Worm (Caenorhabditis elegans): ENCODE results near the gene F28C1.1.

The F28C1.1 gene

DNA sequence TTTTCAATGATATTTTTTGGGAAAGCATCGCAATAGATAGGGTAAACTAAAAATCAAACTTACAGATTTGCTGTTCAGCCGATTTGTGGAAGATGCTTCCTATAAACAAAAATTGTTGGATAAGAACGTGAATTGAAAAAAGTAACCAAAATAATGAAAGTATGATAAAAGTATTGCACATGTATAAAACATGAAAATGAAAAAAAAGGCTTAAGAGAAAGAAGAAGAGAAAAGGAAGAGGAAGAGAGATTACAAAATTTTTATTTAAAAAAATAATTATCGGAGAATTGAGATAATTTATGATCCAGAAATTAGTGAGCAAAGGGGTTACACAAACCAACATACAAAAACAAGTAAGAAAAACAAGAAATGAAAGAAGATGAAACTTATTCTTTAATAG is 9.2 kb upstream of the F28C1.1 start, which contains the start of gene pals-37:
Gene pals-37, minus strand, starts transcription at position 101 of the 400 bp plus-strand sequence.
- no peak for TF ChIP-seq scrt-1 (GFP tag; IDR thresholded peaks at IDR 0.05)

- TF ChIP-seq B0310.2 (tag; optimal IDR thresholded peaks at IDR 0.05) (no peak), tbx-37 (GFP tag; conservative IDR thresholded peaks at IDR 0.05) (no peak), F13C5.2 (tag; optimal IDR thresholded peaks at IDR 0.05) (no peak), aly-1 (tag; optimal IDR thresholded peaks at IDR 0.05) (no peak), hnd-1 (tag; optimal IDR thresholded peaks at IDR 0.05) (no peak), hmg-4 (GFP tag; optimal IDR thresholded peaks at IDR 0.05) (no peak), tra-4 (tag; optimal IDR thresholded peaks at IDR 0.05) (no peak), pes-1 (GFP tag; IDR thresholded peaks at IDR 0.05) (no peak), ceh-36 (tag; optimal IDR thresholded peaks at IDR 0.05) (no peak), tbx-11 (GFP tag; IDR thresholded peaks at IDR 0.05) (no peak), sea-1 (GFP tag; conservative IDR thresholded peaks at IDR 0.05) (no peak), scrt-1 (GFP tag; IDR thresholded peaks at IDR 0.05) (no peak), flt-1 (GFP tag; IDR thresholded peaks at IDR 0.05) (no peak), ama-1 (optimal IDR thresholded peaks at IDR 0.05) (no peak), ceh-13 (GFP tag; optimal IDR thresholded peaks at IDR 0.05) (no peak)
These were observed 6.9 kb upstream of the F28C1.1 start, which contains the start of gene pals-39 for ce11 chrV:12443754-12444153. Gene pals-39 (minus strand): TSS chrV:12443854.

- no peak for TF ChIP-seq sea-1 (GFP tag; conservative IDR thresholded peaks at IDR 0.05)
- TF ChIP-seq scrt-1 (GFP tag; IDR thresholded peaks at IDR 0.05), result no peak
- TF ChIP-seq tbx-11 (GFP tag; IDR thresholded peaks at IDR 0.05), result no peak
- no peak for TF ChIP-seq aly-1 (tag; optimal IDR thresholded peaks at IDR 0.05)
- no peak for TF ChIP-seq hmg-4 (GFP tag; optimal IDR thresholded peaks at IDR 0.05)
- TF ChIP-seq pes-1 (GFP tag; IDR thresholded peaks at IDR 0.05), result no peak
- TF ChIP-seq flt-1 (GFP tag; IDR thresholded peaks at IDR 0.05), result no peak
- TF ChIP-seq ceh-36 (tag; optimal IDR thresholded peaks at IDR 0.05), result no peak
- no peak for TF ChIP-seq B0310.2 (tag; optimal IDR thresholded peaks at IDR 0.05)
- no peak for TF ChIP-seq F13C5.2 (tag; optimal IDR thresholded peaks at IDR 0.05)
- no peak for TF ChIP-seq ama-1 (optimal IDR thresholded peaks at IDR 0.05)
- no peak for TF ChIP-seq tbx-37 (GFP tag; conservative IDR thresholded peaks at IDR 0.05)
- no peak for TF ChIP-seq ceh-13 (GFP tag; optimal IDR thresholded peaks at IDR 0.05)
- no peak for TF ChIP-seq tra-4 (tag; optimal IDR thresholded peaks at IDR 0.05)
- TF ChIP-seq ets-7 (tag; optimal IDR thresholded peaks at IDR 0.05), result no peak
- TF ChIP-seq hnd-1 (tag; optimal IDR thresholded peaks at IDR 0.05), result no peak
- no peak for TF ChIP-seq hmbx-1 (tag; optimal IDR thresholded peaks at IDR 0.05)
These were observed 3.7 kb upstream of the F28C1.1 start, which contains the start of the genes pals-38 and C54D10.9 for ce11 chrV:12446895-12447294. Gene pals-38 (minus strand): TSS chrV:12446995. Gene C54D10.9 (plus strand): TSS chrV:12447153.

- TF ChIP-seq tra-4 (tag; optimal IDR thresholded peaks at IDR 0.05), result no peak
- no peak for TF ChIP-seq ceh-36 (tag; optimal IDR thresholded peaks at IDR 0.05)
These were observed 703 bp upstream of the F28C1.1 start, which contains the start of gene C54D10.10 for ce11 chrV:12449902-12450301. Gene C54D10.10 (minus strand): TSS chrV:12450002.

DNA sequence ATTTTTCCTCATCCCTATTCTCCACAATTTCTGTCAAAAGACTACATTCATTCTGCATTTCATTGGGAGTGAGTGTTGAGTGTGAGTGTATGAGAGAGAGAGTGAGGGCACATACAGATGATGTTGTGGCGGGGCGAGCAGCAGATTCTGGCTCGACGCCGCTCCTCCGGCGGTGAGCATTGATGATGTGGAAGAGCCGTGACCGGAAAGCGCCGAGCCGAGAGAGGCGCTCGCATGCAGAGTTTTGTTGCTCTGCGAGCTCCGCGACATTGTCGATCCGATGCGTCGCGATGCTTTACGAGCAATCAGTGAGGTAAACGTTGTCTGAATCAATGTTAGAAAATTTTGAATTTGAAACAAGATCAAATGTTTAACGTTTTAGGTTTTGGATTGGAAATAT is 5.1 kb downstream of the F28C1.1 start:
- TF ChIP-seq hmbx-1 (tag; optimal IDR thresholded peaks at IDR 0.05) (no peak), pes-1 (GFP tag; IDR thresholded peaks at IDR 0.05) (no peak), tra-4 (tag; optimal IDR thresholded peaks at IDR 0.05) (no peak), scrt-1 (GFP tag; IDR thresholded peaks at IDR 0.05) (no peak), F13C5.2 (tag; optimal IDR thresholded peaks at IDR 0.05) (no peak), ceh-13 (GFP tag; optimal IDR thresholded peaks at IDR 0.05) (no peak), sea-1 (GFP tag; conservative IDR thresholded peaks at IDR 0.05) (no peak), ceh-36 (tag; optimal IDR thresholded peaks at IDR 0.05) (no peak), hnd-1 (tag; optimal IDR thresholded peaks at IDR 0.05) (no peak), hmg-4 (GFP tag; optimal IDR thresholded peaks at IDR 0.05) (no peak), tbx-11 (GFP tag; IDR thresholded peaks at IDR 0.05) (no peak), B0310.2 (tag; optimal IDR thresholded peaks at IDR 0.05) (no peak), ama-1 (optimal IDR thresholded peaks at IDR 0.05) (no peak), aly-1 (tag; optimal IDR thresholded peaks at IDR 0.05) (no peak), ets-7 (tag; optimal IDR thresholded peaks at IDR 0.05) (no peak), tbx-37 (GFP tag; conservative IDR thresholded peaks at IDR 0.05) (no peak), flt-1 (GFP tag; IDR thresholded peaks at IDR 0.05) (no peak)

- TF ChIP-seq ceh-13 (GFP tag; optimal IDR thresholded peaks at IDR 0.05), result no peak
- no peak for TF ChIP-seq pes-1 (GFP tag; IDR thresholded peaks at IDR 0.05)
- no peak for TF ChIP-seq hnd-1 (tag; optimal IDR thresholded peaks at IDR 0.05)
- no peak for TF ChIP-seq hmbx-1 (tag; optimal IDR thresholded peaks at IDR 0.05)
- no peak for TF ChIP-seq aly-1 (tag; optimal IDR thresholded peaks at IDR 0.05)
- no peak for TF ChIP-seq scrt-1 (GFP tag; IDR thresholded peaks at IDR 0.05)
- TF ChIP-seq flt-1 (GFP tag; IDR thresholded peaks at IDR 0.05), result no peak
- no peak for TF ChIP-seq tbx-11 (GFP tag; IDR thresholded peaks at IDR 0.05)
- TF ChIP-seq ets-7 (tag; optimal IDR thresholded peaks at IDR 0.05), result no peak
- no peak for TF ChIP-seq ceh-36 (tag; optimal IDR thresholded peaks at IDR 0.05)
- no peak for TF ChIP-seq F13C5.2 (tag; optimal IDR thresholded peaks at IDR 0.05)
- no peak for TF ChIP-seq B0310.2 (tag; optimal IDR thresholded peaks at IDR 0.05)
- TF ChIP-seq sea-1 (GFP tag; conservative IDR thresholded peaks at IDR 0.05), result no peak
- TF ChIP-seq hmg-4 (GFP tag; optimal IDR thresholded peaks at IDR 0.05), result no peak
- no peak for TF ChIP-seq ama-1 (optimal IDR thresholded peaks at IDR 0.05)
- TF ChIP-seq tbx-37 (GFP tag; conservative IDR thresholded peaks at IDR 0.05), result no peak
These were observed 10.0 kb downstream of the F28C1.1 start for ce11 chrV:12460583-12460982.

DNA sequence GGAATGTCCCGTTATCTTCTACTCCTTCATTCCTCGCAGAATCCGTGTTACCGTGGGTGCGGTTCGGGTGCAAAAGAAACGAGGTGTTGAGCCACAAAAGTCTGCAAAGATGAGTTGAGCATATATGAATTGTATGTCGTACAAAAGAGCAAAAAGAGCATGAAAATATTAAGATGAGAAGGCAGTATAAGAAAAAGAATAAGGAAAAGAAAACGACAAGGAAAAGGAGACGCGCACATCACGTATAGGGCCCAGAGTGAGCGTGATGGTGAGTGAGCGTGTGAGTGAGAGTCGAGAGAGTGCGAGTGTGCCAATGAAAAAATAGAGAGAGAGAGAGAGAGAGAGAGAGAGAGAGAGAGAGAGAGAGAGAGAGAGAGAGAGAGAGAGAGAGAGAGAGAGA is 12.3 kb downstream of the F28C1.1 start, which contains the start of gene egl-10:
Gene egl-10, minus strand, starts transcription at position 101 of the 400 bp plus-strand sequence.
- no peak for TF ChIP-seq scrt-1 (GFP tag; IDR thresholded peaks at IDR 0.05)
- TF ChIP-seq flt-1 (GFP tag; IDR thresholded peaks at IDR 0.05), result no peak
- no peak for TF ChIP-seq tbx-11 (GFP tag; IDR thresholded peaks at IDR 0.05)
- no peak for TF ChIP-seq aly-1 (tag; optimal IDR thresholded peaks at IDR 0.05)
- TF ChIP-seq pes-1 (GFP tag; IDR thresholded peaks at IDR 0.05), result no peak
- TF ChIP-seq ama-1 (optimal IDR thresholded peaks at IDR 0.05), result no peak
- TF ChIP-seq F13C5.2 (tag; optimal IDR thresholded peaks at IDR 0.05), result no peak
- no peak for TF ChIP-seq B0310.2 (tag; optimal IDR thresholded peaks at IDR 0.05)
- no peak for TF ChIP-seq hnd-1 (tag; optimal IDR thresholded peaks at IDR 0.05)
- no peak for TF ChIP-seq tra-4 (tag; optimal IDR thresholded peaks at IDR 0.05)
- TF ChIP-seq ceh-13 (GFP tag; optimal IDR thresholded peaks at IDR 0.05), result no peak
- TF ChIP-seq tbx-37 (GFP tag; conservative IDR thresholded peaks at IDR 0.05), result no peak
- no peak for TF ChIP-seq ets-7 (tag; optimal IDR thresholded peaks at IDR 0.05)
- no peak for TF ChIP-seq sea-1 (GFP tag; conservative IDR thresholded peaks at IDR 0.05)
- TF ChIP-seq hmbx-1 (tag; optimal IDR thresholded peaks at IDR 0.05), result no peak
- no peak for TF ChIP-seq ceh-36 (tag; optimal IDR thresholded peaks at IDR 0.05)
- no peak for TF ChIP-seq hmg-4 (GFP tag; optimal IDR thresholded peaks at IDR 0.05)
